Worm (Caenorhabditis elegans): ENCODE results near the gene ctf-4.

The ctf-4 gene

ce11 chrV:10970070-10970469 is 4.7 kb upstream of the ctf-4 start, which contains the start of gene F17C11.22:
Gene F17C11.22 (minus strand): TSS chrV:10970170.
- no peak for TF ChIP-seq Y67H2A.10 (GFP tag; conservative IDR thresholded peaks at IDR 0.05)
- no peak for TF ChIP-seq ama-1 (optimal IDR thresholded peaks at IDR 0.05)
- TF ChIP-seq ama-1 (GFP tag; optimal IDR thresholded peaks at IDR 0.05): no peak
- TF ChIP-seq sea-2 (GFP tag; IDR thresholded peaks at IDR 0.05): no peak
- TF ChIP-seq dox-1 (GFP tag; IDR thresholded peaks at IDR 0.05): no peak
- no peak for TF ChIP-seq pbrm-1 (GFP tag; IDR thresholded peaks at IDR 0.05)
- TF ChIP-seq xnd-1 (tag; optimal IDR thresholded peaks at IDR 0.05): no peak
- no peak for TF ChIP-seq aptf-3 (GFP tag; IDR thresholded peaks at IDR 0.05)
- TF ChIP-seq F33H1.4 (GFP tag; IDR thresholded peaks at IDR 0.05): no peak
- TF ChIP-seq lin-35 (GFP tag; optimal IDR thresholded peaks at IDR 0.05): no peak
- TF ChIP-seq egrh-3 (GFP tag; IDR thresholded peaks at IDR 0.05): no peak
- TF ChIP-seq T26A5.8 (tag; optimal IDR thresholded peaks at IDR 0.05): no peak
- no peak for TF ChIP-seq efl-1 (GFP tag; optimal IDR thresholded peaks at IDR 0.05)
- TF ChIP-seq Y53F4B.3 (GFP tag; IDR thresholded peaks at IDR 0.05): no peak
- no peak for TF ChIP-seq mes-4 (tag; optimal IDR thresholded peaks at IDR 0.05)
- no peak for TF ChIP-seq dpl-1 (GFP tag; optimal IDR thresholded peaks at IDR 0.05)
- TF ChIP-seq ceh-58 (GFP tag; IDR thresholded peaks at IDR 0.05): no peak
- no peak for TF ChIP-seq F23B12.7 (tag; optimal IDR thresholded peaks at IDR 0.05; ENCODE audit: insufficient read depth)
- TF ChIP-seq Y95B8A.8 (GFP tag; IDR thresholded peaks at IDR 0.05): no peak
- no peak for TF ChIP-seq B0261.1 (tag; optimal IDR thresholded peaks at IDR 0.05)
- no peak for TF ChIP-seq let-526 (GFP tag; IDR thresholded peaks at IDR 0.05)

DNA sequence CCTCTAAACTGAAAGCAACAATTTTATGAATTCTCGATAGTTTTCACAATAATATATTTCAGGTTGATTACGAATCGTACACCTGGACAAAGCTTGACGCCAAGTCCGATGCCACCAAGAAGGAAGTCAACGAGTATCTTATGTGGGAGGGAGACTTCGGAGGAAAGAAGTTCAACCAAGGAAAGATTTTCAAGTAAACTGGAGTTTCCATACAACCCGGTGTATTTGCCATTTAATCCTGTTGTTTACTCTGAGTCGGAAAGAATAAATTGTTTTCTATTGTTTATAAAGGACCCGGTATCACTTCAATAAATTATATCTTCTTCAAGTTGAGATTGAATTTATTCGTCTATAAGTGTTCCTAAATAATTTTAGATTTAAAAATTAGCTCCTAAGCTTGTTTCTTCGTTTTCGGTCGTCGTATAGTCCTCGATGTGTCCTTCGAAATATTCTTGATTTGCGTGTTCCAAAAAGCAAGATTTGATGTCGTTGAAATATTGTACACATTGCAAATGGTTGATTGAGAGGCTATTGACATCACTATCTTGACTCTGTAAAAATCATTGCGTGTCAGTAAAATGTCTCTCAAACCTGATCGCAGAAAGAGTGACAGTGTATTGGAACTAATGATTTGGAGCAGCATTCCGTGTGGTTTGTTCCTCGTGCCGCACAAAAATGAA is 2.4 kb upstream of the ctf-4 start:
- TF ChIP-seq D2030.7 (GFP tag; IDR thresholded peaks at IDR 0.05) (0 out of 2 replicates have a peak, but pooled peaks have one; percentile 11), nfyb-1 (GFP tag; IDR thresholded peaks at IDR 0.05) (peak; percentile 52; the same call in 1 of the 2 replicates), ztf-22 (GFP tag; optimal IDR thresholded peaks at IDR 0.05) (peak; percentile 41), attf-6 (GFP tag; IDR thresholded peaks at IDR 0.05) (0 out of 2 replicates have a peak, but pooled peaks have one; percentile 13), let-607 (tag; optimal IDR thresholded peaks at IDR 0.05) (peak; percentile 98 to 99), hlh-26 (GFP tag; conservative IDR thresholded peaks at IDR 0.05) (no peak), bed-2 (GFP tag; IDR thresholded peaks at IDR 0.05) (no peak), F49E8.2 (tag; optimal IDR thresholded peaks at IDR 0.05; ENCODE audit: insufficient read depth) (peak; percentile 83), ceh-91 (GFP tag; IDR thresholded peaks at IDR 0.05) (no peak), ets-4 (GFP tag; optimal IDR thresholded peaks at IDR 0.05) (peak; percentile 72), repo-1 (tag; optimal IDR thresholded peaks at IDR 0.05) (peak; percentile 74), aptf-3 (GFP tag; IDR thresholded peaks at IDR 0.05) (no peak), hmg-1.2 (GFP tag; IDR thresholded peaks at IDR 0.05) (no peak), hrde-1 (tag; optimal IDR thresholded peaks at IDR 0.05; ENCODE audit: borderline replicate concordance) (peak; percentile 43), ZK185.1 (tag; optimal IDR thresholded peaks at IDR 0.05; ENCODE audit: poor library complexity, severe bottlenecking) (peak; percentile 27), ccch-3 (GFP tag; optimal IDR thresholded peaks at IDR 0.05) (no peak), ceh-100 (GFP tag; IDR thresholded peaks at IDR 0.05) (0 out of 2 replicates have a peak, but pooled peaks have one; percentile 18), chd-7 (tag; optimal IDR thresholded peaks at IDR 0.05) (peak; percentile 57), snpc-4 (GFP tag; optimal IDR thresholded peaks at IDR 0.05) (no peak), snpc-4 (tag; optimal IDR thresholded peaks at IDR 0.05) (peak in 1 of 4 experiments; percentile 51), mcd-1 (GFP tag; IDR thresholded peaks at IDR 0.05) (peak; percentile 22; the same call in 1 of the 2 replicates), egl-18 (GFP tag; IDR thresholded peaks at IDR 0.05) (no peak), lin-35 (GFP tag; optimal IDR thresholded peaks at IDR 0.05) (peak in 1 of 3 experiments; percentile 55), Y79H2A.3 (GFP tag; conservative IDR thresholded peaks at IDR 0.05) (no peak), sea-2 (GFP tag; IDR thresholded peaks at IDR 0.05) (no peak), efl-1 (GFP tag; optimal IDR thresholded peaks at IDR 0.05) (no peak), cebp-1 (GFP tag; IDR thresholded peaks at IDR 0.05) (no peak), cebp-1 (tag; optimal IDR thresholded peaks at IDR 0.05) (no peak), Y53G8AR.9 (GFP tag; conservative IDR thresholded peaks at IDR 0.05) (0 out of 2 replicates have a peak, but pooled peaks have one; percentile 66), dpff-1 (tag; optimal IDR thresholded peaks at IDR 0.05) (no peak)

Data from whole organism, young adult.